Fruit fly (Drosophila melanogaster) whole organism, wandering third instar larva: ENCODE measurements around the gene Ccp84Aa.

Source experiments
- Abd-B ChIP-seq: fragments of >200 bp; optimal IDR thresholded peaks from 2 replicates; lab custom pipeline; 2017; ENCODE audit warnings: missing biosample characterization, missing genetic modification characterization
- CG32264 ChIP-seq: fragments of 200-800 bp; sonication (Bioruptor generic); optimal IDR thresholded peaks from 2 replicates; lab custom pipeline; 2016; ENCODE audit warnings: missing biosample characterization, missing genetic modification characterization
- CrebA ChIP-seq: fragments of 200-800 bp; sonication (Bioruptor generic); optimal IDR thresholded peaks from 2 replicates; lab custom pipeline; 2016; ENCODE audit warnings: missing biosample characterization, mild to moderate bottlenecking, missing genetic modification characterization, borderline replicate concordance
- Dfd ChIP-seq: fragments of >200 bp; optimal IDR thresholded peaks from 2 replicates; lab custom pipeline; 2017; ENCODE audit warnings: missing biosample characterization, missing genetic modification characterization
- Dif ChIP-seq: fragments of 200-275, 200-300 bp; sonication (Bioruptor generic); optimal IDR thresholded peaks from 2 replicates; lab custom pipeline; 2018; ENCODE audit warnings: missing biosample characterization, missing genetic modification characterization; ENCODE audit not compliant: partially characterized antibody
- Hr78 ChIP-seq: fragments of >200 bp; optimal IDR thresholded peaks from 2 replicates; lab custom pipeline; 2017; ENCODE audit warnings: missing biosample characterization, missing genetic modification characterization
- Hr83 ChIP-seq: fragments of 200-300 bp; sonication (Bioruptor generic); optimal IDR thresholded peaks from 2 replicates; lab custom pipeline; 2016; ENCODE audit warnings: missing biosample characterization, mild to moderate bottlenecking, missing genetic modification characterization, moderate library complexity; ENCODE audit not compliant: poor library complexity, severe bottlenecking
- Mio ChIP-seq: sonication (Bioruptor generic); optimal IDR thresholded peaks from 2 replicates; lab custom pipeline; 2016; ENCODE audit warnings: missing biosample characterization, missing genetic modification characterization
- Myc ChIP-seq: fragments of >200 bp; optimal IDR thresholded peaks from 2 replicates; lab custom pipeline; 2017
- OdsH ChIP-seq: fragments of 200-800 bp; sonication (Bioruptor generic); optimal IDR thresholded peaks from 2 replicates; lab custom pipeline; 2016; ENCODE audit warnings: missing biosample characterization, mild to moderate bottlenecking, missing genetic modification characterization
- Rel ChIP-seq, 2 experiments: fragments of 200-800 bp; sonication (Bioruptor generic) in 1 of 2; optimal IDR thresholded peaks; 2 replicates in 1 of 2; 3 replicates in 1 of 2; lab custom pipeline; 2016 to 2019; ENCODE audit warnings: mild to moderate bottlenecking in 2 of 2, missing biosample characterization in 2 of 2, missing genetic modification characterization in 2 of 2, moderate library complexity in 1 of 2
- Sp1 ChIP-seq: fragments of 200-800 bp; sonication (Bioruptor generic); optimal IDR thresholded peaks from 3 replicates; lab custom pipeline; 2019; ENCODE audit warnings: missing biosample characterization, mild to moderate bottlenecking, missing genetic modification characterization, moderate library complexity
- Vsx2 ChIP-seq: fragments of 200-300, 225-300 bp; sonication (Bioruptor generic); optimal IDR thresholded peaks from 2 replicates; lab custom pipeline; 2018; ENCODE audit warnings: missing biosample characterization, missing genetic modification characterization; ENCODE audit not compliant: partially characterized antibody
- br ChIP-seq: fragments of 200-800 bp; sonication (Bioruptor generic); optimal IDR thresholded peaks from 2 replicates; lab custom pipeline; 2016; ENCODE audit warnings: missing biosample characterization, missing genetic modification characterization
- brk ChIP-seq: fragments of 200-800 bp; sonication (Bioruptor generic); optimal IDR thresholded peaks from 2 replicates; lab custom pipeline; 2016; ENCODE audit warnings: missing biosample characterization, mild to moderate bottlenecking, missing genetic modification characterization
- dmrt93B ChIP-seq: fragments of 200-800 bp; sonication (Bioruptor generic); optimal IDR thresholded peaks from 2 replicates; lab custom pipeline; 2018; ENCODE audit warnings: missing biosample characterization, mild to moderate bottlenecking, missing genetic modification characterization
- dsf ChIP-seq: sonication (Bioruptor generic); optimal IDR thresholded peaks from 2 replicates; lab custom pipeline; 2016; ENCODE audit warnings: missing biosample characterization, missing genetic modification characterization, borderline replicate concordance
- ey ChIP-seq: fragments of 200-800 bp; sonication (Bioruptor generic); optimal IDR thresholded peaks from 2 replicates; lab custom pipeline; 2016; ENCODE audit warnings: missing biosample characterization, missing genetic modification characterization
- foxo ChIP-seq, 2 experiments: fragments of 200-800 bp; sonication (Bioruptor generic); optimal IDR thresholded peaks; 2 replicates in 1 of 2; 3 replicates in 1 of 2; lab custom pipeline; 2016 to 2017; ENCODE audit warnings: missing biosample characterization in 2 of 2, missing genetic modification characterization in 2 of 2
- fru ChIP-seq: fragments of 200-800 bp; sonication (Bioruptor generic); optimal IDR thresholded peaks from 3 replicates; lab custom pipeline; 2016; ENCODE audit warnings: missing biosample characterization, mild to moderate bottlenecking, missing genetic modification characterization
- h ChIP-seq: fragments of 200-800 bp; sonication (Bioruptor generic); optimal IDR thresholded peaks from 3 replicates; lab custom pipeline; 2016; ENCODE audit warnings: missing biosample characterization, mild to moderate bottlenecking, missing genetic modification characterization
- jim ChIP-seq: fragments of 175-275, 200-325 bp; sonication (Bioruptor generic); optimal IDR thresholded peaks from 2 replicates; lab custom pipeline; 2016; ENCODE audit warnings: missing biosample characterization, mild to moderate bottlenecking, missing genetic modification characterization
- lola ChIP-seq: fragments of >200 bp; optimal IDR thresholded peaks from 2 replicates; lab custom pipeline; 2017; ENCODE audit warnings: missing biosample characterization, missing genetic modification characterization
- pan ChIP-seq: fragments of >200 bp; optimal IDR thresholded peaks from 2 replicates; lab custom pipeline; 2017
- psq ChIP-seq: fragments of 200-800 bp; sonication (Bioruptor generic); optimal IDR thresholded peaks from 3 replicates; lab custom pipeline; 2017; ENCODE audit warnings: missing biosample characterization, mild to moderate bottlenecking, missing genetic modification characterization, moderate library complexity
- rgr ChIP-seq: fragments of 200-800 bp; sonication (Bioruptor generic); optimal IDR thresholded peaks from 3 replicates; lab custom pipeline; 2016; ENCODE audit warnings: missing biosample characterization, mild to moderate bottlenecking, missing genetic modification characterization
- sage ChIP-seq: fragments of 200-800 bp; sonication (Bioruptor generic); optimal IDR thresholded peaks from 2 replicates; lab custom pipeline; 2016; ENCODE audit warnings: missing biosample characterization, mild to moderate bottlenecking, missing genetic modification characterization
- usp ChIP-seq: fragments of >200 bp; optimal IDR thresholded peaks from 2 replicates; lab custom pipeline; 2017; ENCODE audit warnings: missing biosample characterization, missing genetic modification characterization
- woc ChIP-seq: sonication (Bioruptor generic); optimal IDR thresholded peaks from 2 replicates; lab custom pipeline; 2016; ENCODE audit warnings: missing biosample characterization, mild to moderate bottlenecking, missing genetic modification characterization

Gene Ccp84Aa

dm6 chr3R:6664371-6665116 is 39.3 kb upstream of the Ccp84Aa start:
- TF ChIP-seq Abd-B (GFP tag; lab: Kevin White, UChicago) = no peak
- no peak for TF ChIP-seq dsf (GFP tag; lab: Kevin White, UChicago)

dm6 chr3R:6665117-6665654 is 38.7 kb upstream of the Ccp84Aa start:
- TF ChIP-seq foxo (GFP tag; optimal IDR thresholded peaks at IDR 0.05; lab: Kevin White, UChicago) = no peak
- no peak for TF ChIP-seq dmrt93B (GFP tag; lab: Kevin White, UChicago)
- TF ChIP-seq Mio (GFP tag; lab: Kevin White, UChicago) = no peak
- TF ChIP-seq Hr78 = no peak
- no peak for TF ChIP-seq pan
- no peak for TF ChIP-seq brk (GFP tag; lab: Kevin White, UChicago)
- no peak for TF ChIP-seq CG32264

dm6 chr3R:6667245-6667644 is 36.6 kb upstream of the Ccp84Aa start:
- no peak for TF ChIP-seq pan
- TF ChIP-seq sage (GFP tag; lab: Kevin White, UChicago) = no peak
- TF ChIP-seq Sp1 (GFP tag; lab: Kevin White, UChicago) = no peak
- TF ChIP-seq psq (GFP tag; lab: Kevin White, UChicago) = no peak
- no peak for TF ChIP-seq fru
- TF ChIP-seq Rel (GFP tag; optimal IDR thresholded peaks at IDR 0.05; lab: Kevin White, UChicago) = no peak
- no peak for TF ChIP-seq Rel (tag; optimal IDR thresholded peaks at IDR 0.05; lab: Kevin White, UChicago)
- TF ChIP-seq brk (GFP tag; lab: Kevin White, UChicago) = no peak
- no peak for TF ChIP-seq rgr (GFP tag; lab: Kevin White, UChicago)
- no peak for TF ChIP-seq woc (GFP tag; lab: Kevin White, UChicago)
- no peak for TF ChIP-seq OdsH (GFP tag; lab: Kevin White, UChicago)
- no peak for TF ChIP-seq dsf (GFP tag; lab: Kevin White, UChicago)
- no peak for TF ChIP-seq Dfd

dm6 chr3R:6668234-6668633 is 35.6 kb upstream of the Ccp84Aa start:
- no peak for TF ChIP-seq woc (GFP tag; lab: Kevin White, UChicago)
- no peak for TF ChIP-seq Mio (GFP tag; lab: Kevin White, UChicago)
- TF ChIP-seq CrebA (GFP tag; lab: Kevin White, UChicago) = no peak
- no peak for TF ChIP-seq OdsH (GFP tag; lab: Kevin White, UChicago)
- TF ChIP-seq Hr78 = no peak
- no peak for TF ChIP-seq foxo (GFP tag; optimal IDR thresholded peaks at IDR 0.05; lab: Kevin White, UChicago)
- TF ChIP-seq Hr83 (GFP tag; lab: Kevin White, UChicago) = no peak
- no peak for TF ChIP-seq dmrt93B (GFP tag; lab: Kevin White, UChicago)
- TF ChIP-seq Vsx2 (GFP tag; lab: Kevin White, UChicago) = no peak
- no peak for TF ChIP-seq brk (GFP tag; lab: Kevin White, UChicago)
- no peak for TF ChIP-seq psq (GFP tag; lab: Kevin White, UChicago)
- TF ChIP-seq fru = no peak
- TF ChIP-seq dsf (GFP tag; lab: Kevin White, UChicago) = no peak
- TF ChIP-seq sage (GFP tag; lab: Kevin White, UChicago) = no peak
- TF ChIP-seq Abd-B (GFP tag; lab: Kevin White, UChicago) = no peak
- TF ChIP-seq rgr (GFP tag; lab: Kevin White, UChicago) = no peak
- no peak for TF ChIP-seq usp (GFP tag; lab: Kevin White, UChicago)

- TF ChIP-seq Mio (GFP tag; lab: Kevin White, UChicago) (no peak), dsf (GFP tag; lab: Kevin White, UChicago) (no peak), Dif (GFP tag; lab: Kevin White, UChicago) (no peak), br (GFP tag; lab: Kevin White, UChicago) (no peak), CrebA (GFP tag; lab: Kevin White, UChicago) (no peak), Myc (lab: Kevin White, UChicago) (no peak), lola (GFP tag; lab: Kevin White, UChicago) (no peak), CG32264 (no peak), OdsH (GFP tag; lab: Kevin White, UChicago) (no peak), Abd-B (GFP tag; lab: Kevin White, UChicago) (no peak), h (no peak), jim (GFP tag; lab: Kevin White, UChicago) (no peak), foxo (GFP tag; optimal IDR thresholded peaks at IDR 0.05; lab: Kevin White, UChicago) (no peak), Vsx2 (GFP tag; lab: Kevin White, UChicago) (no peak), dmrt93B (GFP tag; lab: Kevin White, UChicago) (no peak), ey (no peak), Dfd (no peak), brk (GFP tag; lab: Kevin White, UChicago) (no peak), rgr (GFP tag; lab: Kevin White, UChicago) (no peak), usp (GFP tag; lab: Kevin White, UChicago) (no peak)
Observed at dm6 chr3R:6672303-6673007, 31.4 kb upstream of the Ccp84Aa start.
